Fruit fly (Drosophila melanogaster) whole organism, prepupa: ENCODE measurements around the gene CG10029.

Experiments
- CG11902 ChIP-seq: fragments of 200-800 bp; sonication (Bioruptor generic); optimal IDR thresholded peaks from 3 replicates; lab custom pipeline; 2016; ENCODE audit warnings: missing biosample characterization, missing genetic modification characterization
- CG16779 ChIP-seq: fragments of 200-800 bp; sonication (Bioruptor generic); optimal IDR thresholded peaks from 3 replicates; lab custom pipeline; 2017; ENCODE audit warnings: missing biosample characterization, mild to moderate bottlenecking, missing genetic modification characterization
- CG6792 ChIP-seq: fragments of 200-800 bp; sonication (Bioruptor generic); optimal IDR thresholded peaks from 3 replicates; lab custom pipeline; 2016; ENCODE audit warnings: missing biosample characterization, missing genetic modification characterization
- CG8119 ChIP-seq: fragments of 200-800 bp; sonication (Bioruptor generic); IDR thresholded peaks from 3 replicates; pipeline ENCODE4 v1.3.6; 2022; ENCODE audit warnings: missing biosample characterization, missing genetic modification characterization
- CG8319 ChIP-seq: fragments of 200-800 bp; sonication (Bioruptor generic); optimal IDR thresholded peaks from 3 replicates; lab custom pipeline; 2016; ENCODE audit warnings: missing biosample characterization, missing genetic modification characterization
- CG8632 ChIP-seq: fragments of 200-800 bp; sonication (Bioruptor generic); optimal IDR thresholded peaks from 3 replicates; lab custom pipeline; 2016; ENCODE audit warnings: missing biosample characterization, missing genetic modification characterization
- Sox15 ChIP-seq: fragments of 200-800 bp; sonication (Bioruptor generic); optimal IDR thresholded peaks from 3 replicates; lab custom pipeline; 2016; ENCODE audit warnings: missing biosample characterization, missing genetic modification characterization
- achi ChIP-seq: fragments of 200-800 bp; sonication (Bioruptor generic); optimal IDR thresholded peaks from 3 replicates; lab custom pipeline; 2016; ENCODE audit warnings: missing biosample characterization, missing genetic modification characterization
- net ChIP-seq: fragments of 200-800 bp; sonication (Bioruptor generic); optimal IDR thresholded peaks from 3 replicates; lab custom pipeline; 2016; ENCODE audit warnings: missing biosample characterization, missing genetic modification characterization
- pdm3 ChIP-seq: fragments of 200-800 bp; sonication (Bioruptor generic); optimal IDR thresholded peaks from 3 replicates; lab custom pipeline; 2016; ENCODE audit warnings: missing biosample characterization, missing genetic modification characterization

DNA sequence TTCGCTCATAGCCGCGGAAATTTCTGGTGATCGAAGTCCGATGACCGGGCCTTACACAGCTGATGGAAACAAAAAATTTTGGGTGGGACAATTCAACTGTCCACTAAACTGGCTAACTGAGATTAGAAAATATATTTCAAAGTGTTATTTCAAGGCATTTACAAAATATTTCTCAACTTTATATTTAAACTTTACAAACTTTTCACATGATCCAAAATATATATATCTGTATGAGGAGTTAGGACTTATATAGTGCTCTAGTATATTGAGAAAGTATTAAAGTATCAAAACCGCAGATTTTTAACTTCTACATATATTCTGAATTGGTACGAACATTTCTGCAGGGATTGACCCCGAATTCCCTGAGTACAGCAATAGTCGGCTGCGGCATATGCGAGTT lies 45.0 kb upstream of the CG10029 start, which contains the start of gene CG17944:
- TF ChIP-seq net (no peak), achi (GFP tag; lab: Kevin White, UChicago) (no peak), CG11902 (no peak), CG8319 (no peak), Sox15 (GFP tag; lab: Kevin White, UChicago) (no peak), CG8632 (GFP tag; lab: Kevin White, UChicago) (no peak), CG16779 (no peak), CG8119 (GFP tag; lab: Robert Waterston, UW) (no peak), pdm3 (GFP tag; lab: Kevin White, UChicago) (no peak), CG6792 (GFP tag; lab: Kevin White, UChicago) (no peak)
